Fruit fly (Drosophila melanogaster): ENCODE measurements around the gene Seipin.
A peak's percentile ranks its signal among the peaks of the same experiment; 100 is the strongest.

Seipin gene

DNA sequence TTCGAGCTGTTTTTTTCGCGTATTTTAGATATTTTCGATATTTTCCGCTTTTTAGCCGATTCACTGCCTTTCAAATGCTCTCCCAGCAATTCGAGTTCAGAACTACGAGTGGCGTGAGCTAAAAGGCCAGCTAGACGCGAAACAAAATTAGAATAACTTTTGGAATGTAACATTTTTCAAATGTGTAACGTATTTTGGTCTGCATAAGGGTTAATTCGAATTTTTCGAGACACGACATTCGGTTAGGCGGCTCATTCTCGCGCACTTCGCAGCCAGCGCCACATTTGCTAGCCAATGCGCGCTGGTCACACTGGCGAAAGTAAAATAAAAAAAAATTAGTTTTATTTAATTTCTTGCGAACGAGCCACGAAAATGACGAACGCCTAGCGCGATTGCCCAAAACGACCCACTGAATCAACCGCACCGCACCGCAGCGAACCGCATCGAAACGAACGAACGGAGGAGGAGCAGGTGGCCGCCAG lies 5.0 kb downstream of the Seipin start, which contains the start of the genes brv3 and Pi4KIIIalpha:
Gene brv3, minus strand, starts transcription at position 51 of the 482 bp plus-strand sequence.
Gene Pi4KIIIalpha, plus strand, starts transcription at position 280 of the 482 bp plus-strand sequence.
- TF ChIP-seq topi (GFP tag; optimal IDR thresholded peaks at IDR 0.05): no peak
- TF ChIP-seq CG6163 (GFP tag; IDR thresholded peaks at IDR 0.05): 0 out of 3 replicates have a peak, but pooled peaks have one; percentile 26
- no peak for TF ChIP-seq OdsH (GFP tag; optimal IDR thresholded peaks at IDR 0.05)
- TF ChIP-seq CG16779 (tag; optimal IDR thresholded peaks at IDR 0.05): no peak

DNA sequence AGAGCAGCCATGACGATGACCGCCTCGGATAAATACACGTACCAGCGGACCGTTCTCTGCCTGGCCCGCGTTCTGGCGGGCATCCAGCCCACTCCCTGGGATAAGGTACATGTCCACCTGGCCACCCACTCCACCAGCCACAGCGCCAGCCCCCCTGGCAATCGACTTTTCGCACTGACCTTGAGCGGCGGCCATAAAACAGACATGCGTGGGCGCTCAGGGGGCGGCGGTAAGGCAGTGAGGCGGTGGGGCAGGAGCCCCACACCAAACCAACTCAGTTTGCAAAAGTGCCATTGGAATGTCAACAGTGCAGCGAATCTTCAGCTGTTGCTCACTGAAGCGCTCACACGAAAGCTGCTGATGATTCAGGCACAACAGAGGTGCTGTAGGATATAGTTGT lies 5.4 kb downstream of the Seipin start:
- TF ChIP-seq CG9139 (GFP tag; optimal IDR thresholded peaks at IDR 0.05) (no peak), CG8119 (GFP tag; IDR thresholded peaks at IDR 0.05) (no peak), CG1621 (tag; optimal IDR thresholded peaks at IDR 0.05) (no peak), cyc (GFP tag; optimal IDR thresholded peaks at IDR 0.05) (no peak), CG10669 (GFP tag; optimal IDR thresholded peaks at IDR 0.05) (no peak), CG6808 (GFP tag; optimal IDR thresholded peaks at IDR 0.05) (no peak), Ets96B (tag; optimal IDR thresholded peaks at IDR 0.05) (no peak), esn (GFP tag; optimal IDR thresholded peaks at IDR 0.05) (no peak)

DNA sequence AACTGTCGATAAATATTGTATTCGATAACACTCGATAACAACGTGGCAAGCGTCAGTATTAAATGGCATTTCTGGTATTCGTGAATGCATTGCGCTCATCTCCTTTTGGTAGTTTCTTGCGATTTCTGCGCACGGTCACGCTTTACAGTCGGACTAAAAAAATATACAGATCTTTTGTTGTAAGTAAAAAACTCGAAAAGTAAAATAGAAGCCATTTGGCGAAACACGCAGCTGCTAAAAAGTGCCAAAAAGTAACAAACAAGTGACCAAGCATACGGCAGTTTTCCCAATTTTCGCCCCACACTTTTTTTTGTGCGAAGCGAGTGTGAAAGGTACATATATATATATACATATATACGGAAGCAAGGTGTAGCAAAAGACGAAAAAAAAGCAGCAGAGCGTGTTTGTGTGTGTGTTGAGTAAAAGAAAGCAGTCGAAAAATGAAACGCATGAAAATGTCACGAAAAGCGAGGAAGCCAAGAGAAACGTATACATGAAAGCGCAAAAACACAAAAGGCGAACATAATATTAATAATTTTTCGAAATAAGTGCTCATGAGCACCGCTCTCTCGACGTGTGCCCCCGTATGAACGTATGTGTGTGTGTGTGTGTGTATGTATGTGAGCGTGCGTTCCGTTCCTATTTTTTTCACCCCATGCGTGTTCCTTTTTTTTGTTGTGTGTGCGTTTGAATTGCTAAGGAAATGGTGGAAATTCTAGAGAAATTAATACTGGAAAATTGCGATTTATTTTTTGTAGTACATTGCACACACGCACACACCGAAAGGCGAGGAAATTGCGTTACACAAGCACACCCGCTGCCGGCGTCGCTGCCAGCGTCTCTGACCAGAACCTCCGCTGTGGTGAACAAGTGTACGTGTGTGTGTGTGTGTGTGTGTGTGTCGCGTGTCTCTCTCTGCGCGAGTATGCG lies 14.5 kb downstream of the Seipin start, which contains the start of gene sgg:
Gene sgg, plus strand, starts transcription at position 106 of the 930 bp plus-strand sequence.
- TF ChIP-seq net (GFP tag; optimal IDR thresholded peaks at IDR 0.05) (peak; percentile 21), CG15336 (GFP tag; IDR thresholded peaks at IDR 0.05) (0 out of 2 replicates have a peak, but pooled peaks have one; percentile 27), CG6792 (GFP tag; optimal IDR thresholded peaks at IDR 0.05) (no peak), CG6808 (GFP tag; optimal IDR thresholded peaks at IDR 0.05) (no peak), CG11294 (GFP tag; IDR thresholded peaks at IDR 0.05) (no peak), Eip78C (GFP tag) (peak; percentile 71), ss (GFP tag; optimal IDR thresholded peaks at IDR 0.05) (peak in 1 of 2 experiments; percentile 21), CG3032 (tag; optimal IDR thresholded peaks at IDR 0.05) (peak; percentile 9)

DNA sequence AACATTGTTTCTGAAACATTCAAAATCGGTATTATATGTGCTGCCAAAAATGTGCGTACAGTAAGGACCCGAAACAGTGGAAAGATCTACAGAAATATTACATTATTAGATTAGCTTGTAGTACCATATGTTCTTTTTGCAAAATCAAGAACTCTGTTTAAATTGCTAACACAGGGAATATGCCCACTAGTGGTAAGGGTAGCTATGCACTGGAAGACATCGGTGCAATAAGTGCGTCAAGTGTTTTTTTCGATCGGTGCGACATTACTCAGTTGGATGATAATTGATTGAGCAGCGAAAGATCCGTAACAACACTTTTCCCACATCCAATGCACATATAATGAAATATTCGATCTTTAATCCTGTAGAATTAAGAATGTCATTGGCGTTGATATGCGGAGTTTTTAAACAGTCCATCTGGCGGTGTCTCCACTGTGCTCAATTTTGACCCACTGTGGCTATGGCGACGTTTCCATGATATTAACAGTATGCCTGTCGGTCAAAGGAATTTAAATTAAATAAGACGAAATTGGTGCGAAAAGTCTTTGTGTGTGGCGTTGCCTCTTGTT lies 15.6 kb downstream of the Seipin start:
- TF ChIP-seq dsx (GFP tag; optimal IDR thresholded peaks at IDR 0.05; ENCODE audit: poor library complexity, severe bottlenecking) (no peak), Met (GFP tag; optimal IDR thresholded peaks at IDR 0.05) (no peak), Sox102F (GFP tag; optimal IDR thresholded peaks at IDR 0.05) (no peak), ss (GFP tag; optimal IDR thresholded peaks at IDR 0.05) (no peak), CG6163 (GFP tag; IDR thresholded peaks at IDR 0.05) (peak; percentile 33; the same call in 1 of the 3 replicates), svp (GFP tag) (peak; percentile 80), Eip75B (GFP tag; optimal IDR thresholded peaks at IDR 0.05) (no peak), CG8632 (GFP tag; optimal IDR thresholded peaks at IDR 0.05) (no peak), Hr39 (GFP tag; optimal IDR thresholded peaks at IDR 0.05) (peak; percentile 49), CG3919 (GFP tag; optimal IDR thresholded peaks at IDR 0.05) (peak; percentile 7), CG7368 (GFP tag; optimal IDR thresholded peaks at IDR 0.05) (no peak), CG31627 (GFP tag; optimal IDR thresholded peaks at IDR 0.05) (peak; percentile 32), Ets21C (GFP tag; optimal IDR thresholded peaks at IDR 0.05) (no peak), cyc (GFP tag; optimal IDR thresholded peaks at IDR 0.05) (peak; percentile 26), CG3032 (tag; optimal IDR thresholded peaks at IDR 0.05) (no peak), CG4318 (GFP tag; optimal IDR thresholded peaks at IDR 0.05) (no peak), CG8319 (GFP tag; optimal IDR thresholded peaks at IDR 0.05) (no peak), net (GFP tag; optimal IDR thresholded peaks at IDR 0.05) (peak; percentile 24), Hr38 (GFP tag; optimal IDR thresholded peaks at IDR 0.05) (no peak), acj6 (GFP tag; optimal IDR thresholded peaks at IDR 0.05) (no peak), lz (GFP tag; optimal IDR thresholded peaks at IDR 0.05) (peak; percentile 44), fd59A (GFP tag; optimal IDR thresholded peaks at IDR 0.05) (no peak), CG6276 (GFP tag; optimal IDR thresholded peaks at IDR 0.05) (peak; percentile 3), esn (GFP tag; optimal IDR thresholded peaks at IDR 0.05) (peak; percentile 49), Hr4 (GFP tag; optimal IDR thresholded peaks at IDR 0.05) (no peak), Sox14 (GFP tag; optimal IDR thresholded peaks at IDR 0.05) (peak; percentile 13), CG9139 (GFP tag; optimal IDR thresholded peaks at IDR 0.05) (no peak), salr (GFP tag; optimal IDR thresholded peaks at IDR 0.05) (no peak), CG11294 (GFP tag; IDR thresholded peaks at IDR 0.05) (no peak), eg (GFP tag; IDR thresholded peaks at IDR 0.05) (0 out of 3 replicates have a peak, but pooled peaks have one; percentile 52), CG6808 (GFP tag; optimal IDR thresholded peaks at IDR 0.05) (peak; percentile 5), CG16779 (tag; optimal IDR thresholded peaks at IDR 0.05) (no peak)

All from whole organism, prepupa.